Fruit fly (Drosophila melanogaster) whole organism, embryonic: ENCODE data around the gene CG12056.
A peak's percentile ranks its signal among the peaks of the same experiment; 100 is the strongest.

Source experiments
- Abd-B ChIP-seq: fragments of 200-800 bp; sonication (Bioruptor generic); optimal IDR thresholded peaks from 2 replicates; lab custom pipeline; 2018; ENCODE audit warnings: missing biosample characterization, mild to moderate bottlenecking, missing genetic modification characterization, moderate library complexity
- Bteb2 ChIP-seq: fragments of 200-800 bp; sonication (Bioruptor generic); optimal IDR thresholded peaks from 2 replicates; lab custom pipeline; 2016; ENCODE audit warnings: missing biosample characterization, missing genetic modification characterization
- CG10979 ChIP-seq: fragments of 200-800 bp; sonication (Bioruptor generic); optimal IDR thresholded peaks from 2 replicates; lab custom pipeline; 2018; ENCODE audit warnings: missing biosample characterization, mild to moderate bottlenecking, missing genetic modification characterization, moderate library complexity
- CG11247 ChIP-seq: fragments of 200-800 bp; sonication (Bioruptor generic); IDR thresholded peaks from 2 replicates; pipeline ENCODE4 v1.3.6; 2022; ENCODE audit warnings: missing biosample characterization, missing genetic modification characterization
- CG11723 ChIP-seq: fragments of 200-800 bp; sonication (Bioruptor generic); optimal IDR thresholded peaks from 2 replicates; lab custom pipeline; 2017; ENCODE audit warnings: missing biosample characterization, mild to moderate bottlenecking, missing genetic modification characterization
- CG15479 ChIP-seq: fragments of 200-800 bp; sonication (Bioruptor generic); optimal IDR thresholded peaks from 3 replicates; lab custom pipeline; 2019; ENCODE audit warnings: missing biosample characterization, mild to moderate bottlenecking, missing genetic modification characterization, moderate library complexity
- CG16815 ChIP-seq: fragments of 200-800 bp; sonication (Bioruptor generic); optimal IDR thresholded peaks from 3 replicates; lab custom pipeline; 2017; ENCODE audit warnings: missing biosample characterization, mild to moderate bottlenecking, missing genetic modification characterization
- CG17829 ChIP-seq: fragments of 200-800 bp; optimal IDR thresholded peaks from 2 replicates; lab custom pipeline; 2019; ENCODE audit warnings: missing biosample characterization, mild to moderate bottlenecking, missing genetic modification characterization, moderate library complexity
- CG30403 ChIP-seq: fragments of 200-800 bp; sonication (Bioruptor generic); optimal IDR thresholded peaks from 3 replicates; lab custom pipeline; 2016; ENCODE audit warnings: missing biosample characterization, missing genetic modification characterization
- CG3407 ChIP-seq: fragments of 200-800 bp; sonication (Bioruptor generic); optimal IDR thresholded peaks from 2 replicates; lab custom pipeline; 2018; ENCODE audit warnings: missing biosample characterization, mild to moderate bottlenecking, missing genetic modification characterization
- CG3847 ChIP-seq: fragments of 200-800 bp; sonication (Bioruptor generic); IDR thresholded peaks from 2 replicates; pipeline ENCODE4 v1.3.6; 2022; ENCODE audit warnings: missing biosample characterization, missing genetic modification characterization
- CG6813 ChIP-seq: fragments of 200-800 bp; sonication (Bioruptor generic); optimal IDR thresholded peaks from 2 replicates; lab custom pipeline; 2017; ENCODE audit warnings: missing biosample characterization, missing genetic modification characterization, mild to moderate bottlenecking, moderate library complexity, missing genetic modification reagents
- CG9215 ChIP-seq: fragments of 200-800 bp; sonication (Bioruptor generic); IDR thresholded peaks from 2 replicates; pipeline ENCODE4 v1.3.6; 2022; ENCODE audit warnings: missing biosample characterization, missing genetic modification characterization
- CG9797 ChIP-seq: fragments of 200-800 bp; sonication (Bioruptor generic); optimal IDR thresholded peaks from 3 replicates; lab custom pipeline; 2018; ENCODE audit warnings: missing biosample characterization, mild to moderate bottlenecking, missing genetic modification characterization
- CHES-1-like ChIP-seq: fragments of 200-800 bp; sonication (Bioruptor generic); optimal IDR thresholded peaks from 2 replicates; lab custom pipeline; 2016; ENCODE audit warnings: missing biosample characterization, missing genetic modification characterization
- Camta ChIP-seq: fragments of 200-800 bp; sonication (Bioruptor generic); optimal IDR thresholded peaks from 2 replicates; lab custom pipeline; 2016; ENCODE audit warnings: missing biosample characterization, missing genetic modification characterization
- Fer2 ChIP-seq: fragments of 200-800 bp; sonication (Bioruptor generic); optimal IDR thresholded peaks from 2 replicates; lab custom pipeline; 2018; ENCODE audit warnings: missing biosample characterization, mild to moderate bottlenecking, missing genetic modification characterization, moderate library complexity
- Fer3 ChIP-seq: fragments of 200-800 bp; sonication (Bioruptor generic); optimal IDR thresholded peaks from 2 replicates; lab custom pipeline; 2018; ENCODE audit warnings: missing biosample characterization, mild to moderate bottlenecking, missing genetic modification characterization, moderate library complexity
- Hr51 ChIP-seq, 2 experiments: fragments of 200-800 bp; sonication (Bioruptor generic); optimal IDR thresholded peaks; 2 replicates in 1 of 2; 3 replicates in 1 of 2; lab custom pipeline; 2016 to 2018; ENCODE audit warnings: missing biosample characterization in 2 of 2, missing genetic modification characterization in 2 of 2, mild to moderate bottlenecking in 1 of 2, moderate library complexity in 1 of 2
- Hr78 ChIP-seq, 2 experiments: fragments of 200-800 bp in 1 of 2; fragments of >200 bp in 1 of 2; sonication (Bioruptor generic) in 1 of 2; optimal IDR thresholded peaks; 2 replicates each; lab custom pipeline; 2017 to 2019; ENCODE audit warnings: missing biosample characterization in 2 of 2, missing genetic modification characterization in 2 of 2, mild to moderate bottlenecking in 1 of 2, moderate library complexity in 1 of 2
- Ravus ChIP-seq: fragments of 200-800 bp; sonication (Bioruptor generic); IDR thresholded peaks from 2 replicates; pipeline ENCODE4 v1.3.6; 2022; ENCODE audit warnings: missing biosample characterization, missing genetic modification characterization
- Rfx ChIP-seq: fragments of 200-800 bp; sonication (Bioruptor generic); IDR thresholded peaks from 2 replicates; pipeline ENCODE4 v1.3.6; 2022; ENCODE audit warnings: missing biosample characterization, missing genetic modification characterization
- Side ChIP-seq: fragments of 200-800 bp; sonication (Bioruptor generic); optimal IDR thresholded peaks from 2 replicates; lab custom pipeline; 2016; ENCODE audit warnings: missing biosample characterization, missing genetic modification characterization
- ash1 ChIP-seq: fragments of 200-800 bp; sonication (Bioruptor generic); optimal IDR thresholded peaks from 2 replicates; lab custom pipeline; 2018; ENCODE audit warnings: missing biosample characterization, mild to moderate bottlenecking, missing genetic modification characterization
- ato ChIP-seq: fragments of 200-800 bp; sonication (Bioruptor generic); IDR thresholded peaks from 2 replicates; pipeline ENCODE4 v1.3.6; 2022; ENCODE audit warnings: missing biosample characterization, missing genetic modification characterization; ENCODE audit not compliant: partially characterized antibody
- bab2 ChIP-seq: fragments of 200-800 bp; sonication (Bioruptor generic); optimal IDR thresholded peaks from 2 replicates; lab custom pipeline; 2016; ENCODE audit warnings: missing biosample characterization, missing genetic modification characterization
- cad ChIP-seq: fragments of >200 bp; optimal IDR thresholded peaks from 2 replicates; lab custom pipeline; 2017; ENCODE audit warnings: missing biosample characterization, missing genetic modification characterization
- corto ChIP-seq: fragments of 200-800 bp; sonication (Bioruptor generic); optimal IDR thresholded peaks from 2 replicates; lab custom pipeline; 2016; ENCODE audit warnings: missing biosample characterization, mild to moderate bottlenecking, missing genetic modification characterization, moderate library complexity
- dmrt11E ChIP-seq: fragments of 200-800 bp; sonication (Bioruptor generic); optimal IDR thresholded peaks from 3 replicates; lab custom pipeline; 2018; ENCODE audit warnings: missing biosample characterization, mild to moderate bottlenecking, missing genetic modification characterization, moderate library complexity
- fu2 ChIP-seq: fragments of 200-800 bp; sonication (Bioruptor generic); optimal IDR thresholded peaks from 2 replicates; lab custom pipeline; 2016; ENCODE audit warnings: missing biosample characterization, missing genetic modification characterization
- gcm ChIP-seq: fragments of 200-800 bp; sonication (Bioruptor generic); optimal IDR thresholded peaks from 2 replicates; lab custom pipeline; 2019; ENCODE audit warnings: missing biosample characterization, mild to moderate bottlenecking, missing genetic modification characterization, moderate library complexity
- gro ChIP-seq: fragments of 200-800 bp; sonication (Bioruptor generic); optimal IDR thresholded peaks from 2 replicates; lab custom pipeline; 2016; ENCODE audit warnings: missing biosample characterization, missing genetic modification characterization
- ind ChIP-seq: fragments of 200-800 bp; sonication (Bioruptor generic); optimal IDR thresholded peaks from 3 replicates; lab custom pipeline; 2016; ENCODE audit warnings: missing biosample characterization, missing genetic modification characterization
- jigr1 ChIP-seq: fragments of 200-800 bp; sonication (Bioruptor generic); IDR thresholded peaks from 3 replicates; pipeline ENCODE4 v1.3.6; 2022; ENCODE audit warnings: missing biosample characterization, missing genetic modification characterization
- lola ChIP-seq, 3 experiments: fragments of >200 bp in 2 of 3; fragments of 200-800 bp in 1 of 3; sonication (Bioruptor generic) in 1 of 3; optimal IDR thresholded peaks; 2 replicates each; lab custom pipeline; 2017 to 2019; ENCODE audit warnings: missing biosample characterization in 3 of 3, missing genetic modification characterization in 3 of 3, mild to moderate bottlenecking in 1 of 3, moderate library complexity in 1 of 3
- mam ChIP-seq: fragments of 200-800 bp; sonication (Bioruptor generic); optimal IDR thresholded peaks from 3 replicates; lab custom pipeline; 2016; ENCODE audit warnings: missing biosample characterization, missing genetic modification characterization
- nerfin-2 ChIP-seq: fragments of 200-800 bp; sonication (Bioruptor generic); IDR thresholded peaks from 2 replicates; pipeline ENCODE4 v1.3.6; 2022; ENCODE audit warnings: missing biosample characterization, missing genetic modification characterization; ENCODE audit not compliant: partially characterized antibody
- onecut ChIP-seq: fragments of 200-800 bp; sonication (Bioruptor generic); IDR thresholded peaks from 2 replicates; pipeline ENCODE4 v1.3.6; 2022; ENCODE audit warnings: missing biosample characterization, missing genetic modification characterization
- otp ChIP-seq: fragments of 200-800 bp; sonication (Bioruptor generic); IDR thresholded peaks from 3 replicates; pipeline ENCODE4, ENCODE4 v1.3.6; 2022; ENCODE audit warnings: missing biosample characterization, missing genetic modification characterization
- pfk ChIP-seq: fragments of 200-800 bp; sonication (Bioruptor generic); optimal IDR thresholded peaks from 2 replicates; lab custom pipeline; 2018; ENCODE audit warnings: missing biosample characterization, mild to moderate bottlenecking, missing genetic modification characterization, moderate library complexity
- phol ChIP-seq: fragments of 200-800 bp; sonication (Bioruptor generic); optimal IDR thresholded peaks from 3 replicates; lab custom pipeline; 2018; ENCODE audit warnings: missing biosample characterization, mild to moderate bottlenecking, missing genetic modification characterization, moderate library complexity
- rib ChIP-seq: fragments of 200-800 bp; sonication (Bioruptor generic); IDR thresholded peaks from 2 replicates; pipeline ENCODE4 v1.3.6; 2022; ENCODE audit warnings: missing biosample characterization, missing genetic modification characterization
- ro ChIP-seq: fragments of 200-800 bp; sonication (Bioruptor generic); IDR thresholded peaks from 2 replicates; pipeline ENCODE4 v1.3.6; 2022; ENCODE audit warnings: missing biosample characterization, missing genetic modification characterization
- scrt ChIP-seq: fragments of 200-800 bp; sonication (Bioruptor generic); optimal IDR thresholded peaks from 2 replicates; lab custom pipeline; 2018; ENCODE audit warnings: missing biosample characterization, mild to moderate bottlenecking, missing genetic modification characterization, moderate library complexity
- sens ChIP-seq: fragments of 200-800 bp; sonication (Bioruptor generic); peaks from one replicate; lab custom pipeline; 2016; ENCODE audit warnings: missing biosample characterization, missing genetic modification characterization
- sens-2 ChIP-seq: fragments of 200-800 bp; sonication (Bioruptor generic); IDR thresholded peaks from 2 replicates; pipeline ENCODE4 v1.3.6; 2022; ENCODE audit warnings: missing biosample characterization, missing genetic modification characterization
- slbo ChIP-seq: fragments of 200-800 bp; sonication (Bioruptor generic); IDR thresholded peaks from 2 replicates; pipeline ENCODE4 v1.3.6; 2022; ENCODE audit warnings: missing biosample characterization, missing genetic modification characterization
- sob ChIP-seq: fragments of 200-800 bp; sonication (Bioruptor generic); IDR thresholded peaks from 2 replicates; pipeline ENCODE4 v1.3.6; 2022; ENCODE audit warnings: missing biosample characterization, missing genetic modification characterization
- twi ChIP-seq: fragments of 200-800 bp; optimal IDR thresholded peaks from 2 replicates; lab custom pipeline; 2019; ENCODE audit warnings: missing biosample characterization, mild to moderate bottlenecking, missing genetic modification characterization, moderate library complexity
- unpg ChIP-seq: fragments of 200-800 bp; sonication (Bioruptor generic); optimal IDR thresholded peaks from 3 replicates; lab custom pipeline; 2018; ENCODE audit warnings: missing biosample characterization, mild to moderate bottlenecking, missing genetic modification characterization, moderate library complexity
- wor ChIP-seq: fragments of 200-800 bp; sonication (Bioruptor generic); IDR thresholded peaks from 2 replicates; pipeline ENCODE4 v1.3.6; 2022; ENCODE audit warnings: missing biosample characterization, missing genetic modification characterization

The CG12056 gene

DNA sequence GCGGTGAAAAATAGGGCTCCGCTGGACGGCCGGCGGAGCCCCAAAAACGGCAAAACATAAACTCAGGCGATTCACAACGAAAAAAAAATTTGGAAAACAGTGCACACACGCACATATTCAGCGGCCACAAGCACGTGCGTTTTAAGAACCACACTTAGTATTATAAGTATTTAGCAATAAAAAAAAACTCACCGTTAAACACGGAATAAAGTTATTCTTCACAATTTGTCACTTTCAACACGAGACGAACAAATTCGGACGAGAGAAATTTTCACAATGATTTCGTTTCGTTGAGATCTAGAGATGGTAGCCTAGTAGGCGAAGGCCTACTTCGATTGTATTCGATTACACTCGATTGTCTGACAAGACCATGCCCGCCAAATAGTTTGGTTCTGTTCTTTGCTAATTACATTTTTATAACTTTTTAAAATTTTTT, 36.1 kb upstream of the CG12056 start, which contains the start of gene His3.3B (continued):
- no peak for TF ChIP-seq CHES-1-like (GFP tag; lab: Kevin White, UChicago)
- TF ChIP-seq jigr1: no peak; the same call in 2 of the 3 replicates
- TF ChIP-seq corto: no peak
- no peak for TF ChIP-seq CG3407 (GFP tag; lab: Kevin White, UChicago)
- TF ChIP-seq CG10979 (tag; lab: Kevin White, UChicago): no peak
- peak; percentile 14 for TF ChIP-seq sens
- TF ChIP-seq CG15479 (GFP tag; lab: Kevin White, UChicago): no peak
- TF ChIP-seq slbo (GFP tag; lab: Robert Waterston, UW): no peak
- TF ChIP-seq CG9215 (GFP tag; lab: Robert Waterston, UW): no peak
- no peak for TF ChIP-seq Bteb2 (GFP tag; lab: Kevin White, UChicago)
- TF ChIP-seq unpg: no peak
- TF ChIP-seq twi (tag; lab: Kevin White, UChicago): no peak
- TF ChIP-seq dmrt11E: no peak
- no peak for TF ChIP-seq Side (GFP tag; lab: Kevin White, UChicago)
- no peak for TF ChIP-seq lola (GFP tag; optimal IDR thresholded peaks at IDR 0.05; lab: Kevin White, UChicago)
- no peak for TF ChIP-seq ind
- no peak for TF ChIP-seq onecut (GFP tag; lab: Robert Waterston, UW)
- no peak for TF ChIP-seq CG30403 (GFP tag; lab: Kevin White, UChicago)
- 0 out of 2 replicates have a peak, but pooled peaks have one; percentile 25 for TF ChIP-seq ato
- TF ChIP-seq sob (GFP tag; lab: Robert Waterston, UW): no peak
- no peak for TF ChIP-seq cad (GFP tag; lab: Kevin White, UChicago)
- no peak for TF ChIP-seq CG17829 (tag; lab: Kevin White, UChicago)
- peak; percentile 25 for TF ChIP-seq gro
- no peak for TF ChIP-seq CG11723 (GFP tag; lab: Kevin White, UChicago)
- no peak for TF ChIP-seq mam (GFP tag; lab: Kevin White, UChicago)
- TF ChIP-seq CG3847 (GFP tag; lab: Robert Waterston, UW): 0 out of 2 replicates have a peak, but pooled peaks have one; percentile 14
- no peak for TF ChIP-seq ro (GFP tag; lab: Robert Waterston, UW)
- no peak for TF ChIP-seq rib
- TF ChIP-seq ash1: no peak
- TF ChIP-seq bab2 (GFP tag; lab: Kevin White, UChicago): no peak
- no peak for TF ChIP-seq Hr51 (GFP tag; optimal IDR thresholded peaks at IDR 0.05; lab: Kevin White, UChicago)
- no peak for TF ChIP-seq Fer3 (tag; lab: Kevin White, UChicago)
- TF ChIP-seq Rfx: no peak; the same call in 1 of the 2 replicates
- peak; percentile 21 for TF ChIP-seq scrt (GFP tag; lab: Kevin White, UChicago)
- no peak for TF ChIP-seq CG6813 (GFP tag; lab: Kevin White, UChicago)
- TF ChIP-seq Ravus (GFP tag; lab: Robert Waterston, UW): no peak
- TF ChIP-seq nerfin-2 (GFP tag; lab: Robert Waterston, UW): no peak
- TF ChIP-seq phol (tag; lab: Kevin White, UChicago): no peak
- no peak for TF ChIP-seq sens-2
- no peak for TF ChIP-seq CG11247 (GFP tag; lab: Robert Waterston, UW)
- no peak for TF ChIP-seq otp (GFP tag; lab: Robert Waterston, UW)
- TF ChIP-seq wor: no peak
- peak; percentile 80 for TF ChIP-seq fu2 (GFP tag; lab: Kevin White, UChicago)
- TF ChIP-seq Abd-B: no peak
- no peak for TF ChIP-seq Fer2 (tag; lab: Kevin White, UChicago)
- TF ChIP-seq gcm: peak; percentile 17
- no peak for TF ChIP-seq Camta (GFP tag; lab: Kevin White, UChicago)
- peak; percentile 44 for TF ChIP-seq CG9797 (GFP tag; lab: Kevin White, UChicago)
- TF ChIP-seq Hr78 (GFP tag; optimal IDR thresholded peaks at IDR 0.05; lab: Kevin White, UChicago): no peak
- no peak for TF ChIP-seq CG16815
- no peak for TF ChIP-seq pfk (GFP tag; lab: Kevin White, UChicago)
